Worm (Caenorhabditis elegans) whole organism, early embryonic: Measurements from ENCODE around the gene T08D2.6.
"Not testable (repeated sequence)": the region's sequence is repeated elsewhere in the genome, so short reads cannot be mapped to it uniquely, and the experiment has no call there.

Source experiments
- B0310.2 ChIP-seq: sonication (generic microtip); optimal IDR thresholded peaks from 2 replicates; lab custom pipeline; 2016; ENCODE audit warnings: mild to moderate bottlenecking, missing genetic modification characterization, missing compliant biosample characterization
- F13C5.2 ChIP-seq: sonication (generic microtip); optimal IDR thresholded peaks from 2 replicates; lab custom pipeline; 2017; ENCODE audit warnings: mild to moderate bottlenecking, missing genetic modification characterization, inconsistent platforms, missing compliant biosample characterization
- aly-1 ChIP-seq: sonication (generic microtip); optimal IDR thresholded peaks from 2 replicates; lab custom pipeline; 2016; ENCODE audit warnings: missing genetic modification characterization, missing compliant biosample characterization
- ama-1 ChIP-seq: fragments of 150-350 bp; optimal IDR thresholded peaks from 2 replicates; lab custom pipeline; 2014
- ceh-13 ChIP-seq: fragments of 200-800 bp; sonication (Bioruptor generic); optimal IDR thresholded peaks from 2 replicates; lab custom pipeline; 2018; ENCODE audit warnings: mild to moderate bottlenecking, missing genetic modification characterization, missing compliant biosample characterization
- ceh-36 ChIP-seq: sonication (generic microtip); optimal IDR thresholded peaks from 2 replicates; lab custom pipeline; 2016; ENCODE audit warnings: missing genetic modification characterization, inconsistent platforms, missing compliant biosample characterization
- ets-7 ChIP-seq: sonication (generic microtip); optimal IDR thresholded peaks from 2 replicates; lab custom pipeline; 2016; ENCODE audit warnings: missing genotype, missing genetic modification characterization, missing compliant biosample characterization
- flt-1 ChIP-seq: fragments of 200-800 bp; sonication (Bioruptor generic); IDR thresholded peaks from 2 replicates; pipeline ENCODE4 v1.3.6; 2022; ENCODE audit warnings: missing genetic modification characterization, missing compliant biosample characterization
- hmbx-1 ChIP-seq: sonication (generic microtip); optimal IDR thresholded peaks from 2 replicates; lab custom pipeline; 2016; ENCODE audit warnings: mild to moderate bottlenecking, missing genetic modification characterization, missing compliant biosample characterization
- hmg-4 ChIP-seq: fragments of 200-800 bp; sonication (Bioruptor generic); optimal IDR thresholded peaks from 2 replicates; lab custom pipeline; 2018; ENCODE audit warnings: mild to moderate bottlenecking, missing genetic modification characterization, missing compliant biosample characterization
- hnd-1 ChIP-seq: sonication (generic microtip); optimal IDR thresholded peaks from 2 replicates; lab custom pipeline; 2016; ENCODE audit warnings: missing genetic modification characterization, missing compliant biosample characterization
- pes-1 ChIP-seq: fragments of 200-800 bp; sonication (Bioruptor generic); IDR thresholded peaks from 2 replicates; pipeline ENCODE4 v1.3.6; 2022; ENCODE audit warnings: missing genetic modification reagents, missing genetic modification characterization, missing compliant biosample characterization
- scrt-1 ChIP-seq: fragments of 200-800 bp; sonication (Bioruptor generic); IDR thresholded peaks from 2 replicates; pipeline ENCODE4 v1.3.6; 2022; ENCODE audit warnings: missing genetic modification characterization, missing compliant biosample characterization
- sea-1 ChIP-seq: fragments of 200-800 bp; sonication (Bioruptor generic); conservative IDR thresholded peaks from 2 replicates; pipeline ENCODE4 v1.3.6; 2022; ENCODE audit warnings: missing genetic modification characterization, missing compliant biosample characterization
- tbx-11 ChIP-seq: fragments of 200-800 bp; sonication (Bioruptor generic); IDR thresholded peaks from 2 replicates; pipeline ENCODE4 v1.3.6; 2022; ENCODE audit warnings: missing genetic modification characterization, missing compliant biosample characterization
- tbx-37 ChIP-seq: fragments of 200-800 bp; sonication (Bioruptor generic); conservative IDR thresholded peaks from 2 replicates; pipeline ENCODE4 v1.3.6; 2022; ENCODE audit warnings: missing genetic modification reagents, missing genetic modification characterization, missing compliant biosample characterization
- tra-4 ChIP-seq: sonication (generic microtip); optimal IDR thresholded peaks from 2 replicates; lab custom pipeline; 2017; ENCODE audit warnings: missing genetic modification characterization, missing compliant biosample characterization

The T08D2.6 gene

ce11 chrX:163034-163433 is 18.9 kb downstream of the T08D2.6 start, which contains the start of gene tmed-12:
TSS of gene tmed-12 (minus strand) at chrX:163134.
- TF ChIP-seq F13C5.2; flt-1 (GFP tag; lab: Robert Waterston, UW); tbx-11 (GFP tag; lab: Robert Waterston, UW): not testable (repeated sequence)

- TF ChIP-seq sea-1 (GFP tag; lab: Robert Waterston, UW) (no peak), hnd-1 (tag; lab: Kevin White, UChicago) (no peak), scrt-1 (GFP tag; lab: Robert Waterston, UW) (no peak), ceh-36 (tag; lab: Kevin White, UChicago) (no peak), tbx-37 (GFP tag; lab: Robert Waterston, UW) (no peak), pes-1 (GFP tag; lab: Robert Waterston, UW) (no peak), hmg-4 (GFP tag; lab: Kevin White, UChicago) (no peak), B0310.2 (tag; lab: Kevin White, UChicago) (no peak), ceh-13 (GFP tag; lab: Kevin White, UChicago) (no peak), F13C5.2 (no peak), hmbx-1 (no peak), flt-1 (GFP tag; lab: Robert Waterston, UW) (no peak), tra-4 (tag; lab: Kevin White, UChicago) (no peak), ama-1 (no peak), tbx-11 (GFP tag; lab: Robert Waterston, UW) (no peak), aly-1 (tag; lab: Kevin White, UChicago) (no peak), ets-7 (tag; lab: Kevin White, UChicago) (no peak)
Measured at ce11 chrX:147824-148223, 34.1 kb downstream of the T08D2.6 start, which contains the start of gene Y73B3A.11. TSS of gene Y73B3A.11 (plus strand) at chrX:148124.

- TF ChIP-seq hmbx-1 (no peak), tbx-37 (GFP tag; lab: Robert Waterston, UW) (no peak), ceh-13 (GFP tag; lab: Kevin White, UChicago) (no peak), scrt-1 (GFP tag; lab: Robert Waterston, UW) (no peak), tra-4 (tag; lab: Kevin White, UChicago) (no peak), ama-1 (no peak), F13C5.2 (no peak), hnd-1 (tag; lab: Kevin White, UChicago) (no peak), flt-1 (GFP tag; lab: Robert Waterston, UW) (no peak), tbx-11 (GFP tag; lab: Robert Waterston, UW) (no peak), pes-1 (GFP tag; lab: Robert Waterston, UW) (no peak), B0310.2 (tag; lab: Kevin White, UChicago) (no peak), hmg-4 (GFP tag; lab: Kevin White, UChicago) (no peak), aly-1 (tag; lab: Kevin White, UChicago) (no peak)
Measured at ce11 chrX:146832-147231, 35.1 kb downstream of the T08D2.6 start.

ce11 chrX:141149-141548 is 40.8 kb downstream of the T08D2.6 start, which contains the start of gene Y73B3A.8:
TSS of gene Y73B3A.8 (minus strand) at chrX:141249.
- TF ChIP-seq tbx-37 (GFP tag; lab: Robert Waterston, UW) (no peak), pes-1 (GFP tag; lab: Robert Waterston, UW) (no peak), ama-1 (no peak), aly-1 (tag; lab: Kevin White, UChicago) (no peak), tbx-11 (GFP tag; lab: Robert Waterston, UW) (no peak)
